Fruit fly (Drosophila melanogaster): ENCODE results near the gene beat-VII.

The beat-VII gene

dm6 chr3R:26714109-26714576, 32.4 kb upstream of the beat-VII start, which contains the start of gene amon:
TSS of gene amon (minus strand) at chr3R:26714159.
- TF ChIP-seq CG8301 (tag; optimal IDR thresholded peaks at IDR 0.05) = peak; percentile 94
- TF ChIP-seq CG8159 (tag; optimal IDR thresholded peaks at IDR 0.05) = peak; percentile 96
- TF ChIP-seq Pif1B (GFP tag; optimal IDR thresholded peaks at IDR 0.05) = peak; percentile 93
- TF ChIP-seq CG9948 (tag; optimal IDR thresholded peaks at IDR 0.05) = peak; percentile 93
- peak; percentile 98 for TF ChIP-seq CG32121 (GFP tag; IDR thresholded peaks at IDR 0.05)
- TF ChIP-seq fd96Ca (GFP tag; IDR thresholded peaks at IDR 0.05) = peak; percentile 99
- peak; percentile 95 for TF ChIP-seq CG34367 (tag; optimal IDR thresholded peaks at IDR 0.05)
- TF ChIP-seq CG13204 (GFP tag; optimal IDR thresholded peaks at IDR 0.05) = peak; percentile 91
- no peak for TF ChIP-seq D1 (tag; optimal IDR thresholded peaks at IDR 0.05)
- TF ChIP-seq rn (GFP tag; IDR thresholded peaks at IDR 0.05) = peak; percentile 96
- TF ChIP-seq CG12605 (GFP tag; IDR thresholded peaks at IDR 0.05) = peak; percentile 96
- TF ChIP-seq Pif1A (GFP tag; optimal IDR thresholded peaks at IDR 0.05) = peak; percentile 97
- TF ChIP-seq Snoo (tag; optimal IDR thresholded peaks at IDR 0.05) = peak; percentile 94
- no peak for TF ChIP-seq EcR (GFP tag; optimal IDR thresholded peaks at IDR 0.05)
- peak; percentile 99 for TF ChIP-seq CG4496 (GFP tag; IDR thresholded peaks at IDR 0.05)
- peak; percentile 94 for TF ChIP-seq CG14655 (GFP tag; optimal IDR thresholded peaks at IDR 0.05)
- peak; percentile 98 for TF ChIP-seq Ets98B (GFP tag; IDR thresholded peaks at IDR 0.05)
- peak; percentile 94 for TF ChIP-seq gl (tag; optimal IDR thresholded peaks at IDR 0.05)
- TF ChIP-seq CG10348 (GFP tag; IDR thresholded peaks at IDR 0.05) = peak; percentile 93
- TF ChIP-seq CG15710 (tag; optimal IDR thresholded peaks at IDR 0.05) = peak; percentile 97
- TF ChIP-seq CG17806 (tag; optimal IDR thresholded peaks at IDR 0.05) = peak; percentile 95

DNA sequence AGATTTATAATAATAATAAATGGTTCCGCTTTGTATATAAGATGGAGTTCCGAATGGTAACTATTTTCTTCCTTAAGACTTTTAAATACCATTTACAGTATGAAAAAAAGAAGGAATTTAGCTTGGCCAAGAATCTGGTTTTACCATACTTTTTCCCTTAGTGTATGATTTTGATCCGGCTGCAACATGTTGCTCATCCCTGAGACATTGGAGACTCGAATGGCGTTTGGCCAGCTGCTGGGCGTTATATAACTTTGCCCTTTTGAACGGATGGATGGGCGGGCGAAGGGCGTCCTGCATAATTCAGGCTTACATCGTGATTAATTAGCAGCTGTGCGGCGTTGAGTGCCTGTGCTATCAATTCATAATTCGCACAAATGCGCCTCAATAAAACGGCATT, 22.5 kb upstream of the beat-VII start:
- TF ChIP-seq Pif1B (GFP tag; optimal IDR thresholded peaks at IDR 0.05) (no peak), rn (GFP tag; IDR thresholded peaks at IDR 0.05) (no peak)

- no peak for TF ChIP-seq CG8301 (tag; optimal IDR thresholded peaks at IDR 0.05)
- TF ChIP-seq CG10348 (GFP tag; IDR thresholded peaks at IDR 0.05) = no peak
- TF ChIP-seq Pif1B (GFP tag; optimal IDR thresholded peaks at IDR 0.05) = no peak
- no peak for TF ChIP-seq CG15710 (tag; optimal IDR thresholded peaks at IDR 0.05)
- TF ChIP-seq CG34367 (tag; optimal IDR thresholded peaks at IDR 0.05) = no peak
- TF ChIP-seq Snoo (tag; optimal IDR thresholded peaks at IDR 0.05) = no peak
- TF ChIP-seq CG32121 (GFP tag; IDR thresholded peaks at IDR 0.05) = no peak
Measured at dm6 chr3R:26700125-26700524, 18.4 kb upstream of the beat-VII start.

DNA sequence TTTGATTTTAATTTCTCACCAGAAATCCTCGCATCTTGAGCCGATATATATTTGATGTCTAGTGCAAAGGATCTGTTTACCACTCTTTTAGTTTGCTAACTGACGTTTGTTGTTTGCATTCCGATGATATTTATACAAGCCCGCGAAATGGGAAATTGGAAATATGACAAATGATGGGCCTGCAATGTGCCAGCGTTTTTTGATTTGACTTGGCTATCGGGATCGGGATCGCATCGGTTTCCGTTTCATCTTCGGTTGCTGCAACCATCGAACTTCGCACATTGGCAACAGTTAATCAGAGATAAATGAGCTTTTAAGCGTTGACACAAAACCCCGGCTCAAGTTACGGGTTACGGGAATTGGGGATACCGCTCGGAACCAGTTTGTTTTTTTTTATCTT, 11.7 kb upstream of the beat-VII start, which contains the start of gene TwdlQ:
Gene TwdlQ, minus strand, starts transcription at position 101 of the 400 bp plus-strand sequence.
- TF ChIP-seq CG13204 (GFP tag; optimal IDR thresholded peaks at IDR 0.05) = no peak
- TF ChIP-seq CG12605 (GFP tag; IDR thresholded peaks at IDR 0.05) = no peak

DNA sequence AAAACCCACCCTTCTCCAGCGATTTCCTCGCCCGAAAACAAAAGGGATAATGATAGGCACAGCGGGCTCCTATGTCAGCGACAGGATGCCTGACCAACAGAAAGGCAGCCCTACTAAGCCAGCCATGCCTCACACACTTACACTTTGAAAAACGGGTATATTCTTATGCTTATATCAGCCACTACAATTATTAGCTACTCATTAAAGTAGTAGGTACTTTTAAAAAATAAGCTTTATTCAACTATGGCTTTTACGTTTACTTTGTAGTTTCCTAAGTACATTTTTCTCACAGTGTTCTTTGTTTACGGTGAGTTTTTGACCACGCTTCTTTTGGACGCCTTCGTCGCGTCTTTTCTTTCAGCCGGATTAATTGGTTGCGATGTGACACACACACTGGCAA, 8.4 kb upstream of the beat-VII start:
- TF ChIP-seq Pif1A (GFP tag; optimal IDR thresholded peaks at IDR 0.05) (no peak), CG32121 (GFP tag; IDR thresholded peaks at IDR 0.05) (no peak), CG10348 (GFP tag; IDR thresholded peaks at IDR 0.05) (no peak), gl (tag; optimal IDR thresholded peaks at IDR 0.05) (no peak)

dm6 chr3R:26671525-26672132, 10.1 kb downstream of the beat-VII start:
- no peak for TF ChIP-seq CG32121 (GFP tag; IDR thresholded peaks at IDR 0.05)
- peak; percentile 15 for TF ChIP-seq CG14655 (GFP tag; optimal IDR thresholded peaks at IDR 0.05)
- TF ChIP-seq CG8159 (tag; optimal IDR thresholded peaks at IDR 0.05) = peak; percentile 6

DNA sequence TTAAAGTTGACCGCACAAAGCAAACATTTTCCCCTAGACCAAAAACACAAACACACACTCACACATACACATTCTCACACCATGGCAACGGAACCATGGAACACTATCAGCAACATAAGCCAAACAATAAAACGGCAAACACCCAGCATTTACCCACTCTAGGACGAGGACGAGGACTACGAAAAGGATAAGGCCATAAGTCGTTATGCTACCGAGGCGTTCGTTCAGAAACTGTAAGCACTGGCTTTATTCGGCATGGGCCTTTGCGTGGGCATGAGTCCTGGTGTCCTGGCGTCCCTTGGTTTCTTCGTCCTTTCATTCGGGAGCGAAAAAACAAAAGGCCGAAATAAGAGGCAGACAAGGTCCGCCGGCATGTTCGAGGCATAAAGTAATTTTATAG, 11.5 kb downstream of the beat-VII start:
- TF ChIP-seq Pif1B (GFP tag; optimal IDR thresholded peaks at IDR 0.05) (no peak), D1 (tag; optimal IDR thresholded peaks at IDR 0.05) (no peak), CG15710 (tag; optimal IDR thresholded peaks at IDR 0.05) (no peak), CG14655 (GFP tag; optimal IDR thresholded peaks at IDR 0.05) (no peak), CG32121 (GFP tag; IDR thresholded peaks at IDR 0.05) (no peak), rn (GFP tag; IDR thresholded peaks at IDR 0.05) (no peak), gl (tag; optimal IDR thresholded peaks at IDR 0.05) (no peak), Snoo (tag; optimal IDR thresholded peaks at IDR 0.05) (no peak), CG8159 (tag; optimal IDR thresholded peaks at IDR 0.05) (no peak), CG9948 (tag; optimal IDR thresholded peaks at IDR 0.05) (no peak), CG10348 (GFP tag; IDR thresholded peaks at IDR 0.05) (no peak), CG8301 (tag; optimal IDR thresholded peaks at IDR 0.05) (no peak), EcR (GFP tag; optimal IDR thresholded peaks at IDR 0.05) (no peak), Pif1A (GFP tag; optimal IDR thresholded peaks at IDR 0.05) (no peak)

Measured in whole organism, pupa.